Worm (Caenorhabditis elegans): Measurements from ENCODE around the gene srx-66.

The srx-66 gene

DNA sequence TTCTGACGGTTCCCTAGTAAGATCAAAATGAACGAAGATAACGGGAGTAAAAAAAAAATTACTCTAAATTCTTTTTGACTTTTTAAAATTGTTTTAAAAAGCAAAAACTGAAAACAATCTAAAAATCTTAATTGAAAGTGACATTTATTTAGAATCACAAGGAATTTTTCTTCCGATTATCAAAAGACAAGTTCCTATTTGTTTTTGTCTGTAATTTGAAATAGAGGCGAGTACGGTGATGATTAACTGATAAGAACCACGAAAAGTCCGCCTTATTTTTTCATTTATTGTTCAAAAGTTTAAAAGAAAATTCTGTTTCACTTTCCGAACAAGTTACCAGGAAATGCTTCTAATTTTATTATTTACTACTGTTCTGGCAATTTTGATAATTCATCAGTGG is 30.3 kb downstream of the srx-66 start, which contains the start of gene dach-1:
TSS of gene dach-1 (plus strand) at position 301 of the 400 bp plus-strand sequence.
- TF ChIP-seq aly-1 (tag; optimal IDR thresholded peaks at IDR 0.05) (no peak), hmg-4 (GFP tag; optimal IDR thresholded peaks at IDR 0.05) (no peak), flt-1 (GFP tag; IDR thresholded peaks at IDR 0.05) (no peak), ceh-13 (GFP tag; optimal IDR thresholded peaks at IDR 0.05) (no peak), ceh-36 (tag; optimal IDR thresholded peaks at IDR 0.05) (no peak), tra-4 (tag; optimal IDR thresholded peaks at IDR 0.05) (no peak), hmbx-1 (tag; optimal IDR thresholded peaks at IDR 0.05) (no peak), scrt-1 (GFP tag; IDR thresholded peaks at IDR 0.05) (no peak), tbx-37 (GFP tag; conservative IDR thresholded peaks at IDR 0.05) (no peak), F13C5.2 (tag; optimal IDR thresholded peaks at IDR 0.05) (no peak)

DNA sequence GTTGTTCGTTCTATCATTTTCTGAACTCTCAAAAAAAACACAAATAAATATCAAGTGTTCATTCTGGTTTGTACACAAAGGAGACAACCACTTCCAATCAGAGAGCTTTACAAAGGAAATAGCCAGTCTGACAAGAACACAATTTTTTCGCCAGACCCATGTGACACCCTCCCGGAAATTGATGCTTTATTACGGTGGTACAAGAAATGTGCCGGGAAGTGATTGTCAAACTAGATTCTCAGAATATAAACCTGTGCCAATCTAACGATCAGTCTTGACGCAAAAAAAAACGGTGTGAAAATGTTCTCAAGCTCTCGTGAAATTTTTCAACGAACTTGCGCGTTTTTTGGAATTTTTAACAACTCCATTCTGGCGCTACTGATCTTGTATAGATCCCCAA is 34.4 kb downstream of the srx-66 start, which contains the start of gene str-247:
TSS of gene str-247 (plus strand) at position 301 of the 400 bp plus-strand sequence.
- no peak for TF ChIP-seq tra-4 (tag; optimal IDR thresholded peaks at IDR 0.05)
- TF ChIP-seq scrt-1 (GFP tag; IDR thresholded peaks at IDR 0.05) = no peak
- TF ChIP-seq sea-1 (GFP tag; conservative IDR thresholded peaks at IDR 0.05) = no peak
- TF ChIP-seq aly-1 (tag; optimal IDR thresholded peaks at IDR 0.05) = no peak
- no peak for TF ChIP-seq hmg-4 (GFP tag; optimal IDR thresholded peaks at IDR 0.05)
- TF ChIP-seq ceh-13 (GFP tag; optimal IDR thresholded peaks at IDR 0.05) = no peak
- no peak for TF ChIP-seq ets-7 (tag; optimal IDR thresholded peaks at IDR 0.05)
- no peak for TF ChIP-seq tbx-37 (GFP tag; conservative IDR thresholded peaks at IDR 0.05)
- no peak for TF ChIP-seq F13C5.2 (tag; optimal IDR thresholded peaks at IDR 0.05)
- TF ChIP-seq hmbx-1 (tag; optimal IDR thresholded peaks at IDR 0.05) = no peak
- TF ChIP-seq pes-1 (GFP tag; IDR thresholded peaks at IDR 0.05) = no peak
- TF ChIP-seq ceh-36 (tag; optimal IDR thresholded peaks at IDR 0.05) = no peak
- TF ChIP-seq B0310.2 (tag; optimal IDR thresholded peaks at IDR 0.05) = no peak
- no peak for TF ChIP-seq tbx-11 (GFP tag; IDR thresholded peaks at IDR 0.05)
- no peak for TF ChIP-seq flt-1 (GFP tag; IDR thresholded peaks at IDR 0.05)
- TF ChIP-seq ama-1 (optimal IDR thresholded peaks at IDR 0.05) = no peak
- TF ChIP-seq hnd-1 (tag; optimal IDR thresholded peaks at IDR 0.05) = no peak

DNA sequence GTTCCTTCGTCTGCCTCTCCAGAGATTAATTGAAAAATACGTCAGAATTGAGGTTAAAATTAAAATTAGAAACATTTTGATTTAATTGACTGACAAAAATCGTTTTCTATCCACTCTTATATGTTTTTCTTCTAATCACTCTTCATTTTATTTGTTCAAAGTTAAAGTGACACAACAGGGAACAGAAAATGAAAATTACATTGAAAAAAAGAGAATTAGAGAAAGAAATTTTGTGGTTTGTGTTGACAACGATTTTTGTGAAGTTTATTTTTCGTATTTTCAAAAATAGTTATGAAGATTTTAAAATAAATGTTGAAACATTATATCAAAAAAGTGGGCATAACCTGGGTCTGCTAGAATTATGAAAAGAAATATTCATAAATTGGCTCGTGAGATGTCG is 38.2 kb downstream of the srx-66 start, which contains the start of gene cyp-34A5:
TSS of gene cyp-34A5 (minus strand) at position 101 of the 400 bp plus-strand sequence.
- TF ChIP-seq tra-4 (tag; optimal IDR thresholded peaks at IDR 0.05) = no peak
- no peak for TF ChIP-seq tbx-11 (GFP tag; IDR thresholded peaks at IDR 0.05)

DNA sequence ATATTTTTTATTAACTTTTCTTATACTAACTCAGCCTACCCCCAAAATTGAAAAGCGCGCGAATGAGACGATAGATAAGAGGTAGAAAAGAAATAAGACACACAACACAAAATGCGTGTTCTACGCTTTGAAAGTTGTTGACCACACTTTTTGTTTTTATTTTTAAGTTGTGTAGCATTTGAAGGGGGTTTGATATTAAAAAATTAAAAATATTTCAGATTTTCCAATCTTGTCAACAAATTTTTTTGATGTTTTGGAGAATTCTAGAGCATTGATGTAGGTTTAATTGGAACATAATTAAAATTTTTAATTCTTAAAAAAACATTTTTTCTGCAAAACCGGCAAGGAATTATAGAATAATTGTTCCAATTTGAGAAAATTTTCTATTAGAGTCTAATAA is 41.8 kb downstream of the srx-66 start, which contains the start of gene cyp-34A6:
TSS of gene cyp-34A6 (minus strand) at position 101 of the 400 bp plus-strand sequence.
- TF ChIP-seq flt-1 (GFP tag; IDR thresholded peaks at IDR 0.05) (no peak), ama-1 (optimal IDR thresholded peaks at IDR 0.05) (no peak), hmbx-1 (tag; optimal IDR thresholded peaks at IDR 0.05) (no peak), hmg-4 (GFP tag; optimal IDR thresholded peaks at IDR 0.05) (no peak), B0310.2 (tag; optimal IDR thresholded peaks at IDR 0.05) (no peak), ets-7 (tag; optimal IDR thresholded peaks at IDR 0.05) (no peak), pes-1 (GFP tag; IDR thresholded peaks at IDR 0.05) (no peak), tra-4 (tag; optimal IDR thresholded peaks at IDR 0.05) (no peak), tbx-37 (GFP tag; conservative IDR thresholded peaks at IDR 0.05) (no peak), hnd-1 (tag; optimal IDR thresholded peaks at IDR 0.05) (no peak)

DNA sequence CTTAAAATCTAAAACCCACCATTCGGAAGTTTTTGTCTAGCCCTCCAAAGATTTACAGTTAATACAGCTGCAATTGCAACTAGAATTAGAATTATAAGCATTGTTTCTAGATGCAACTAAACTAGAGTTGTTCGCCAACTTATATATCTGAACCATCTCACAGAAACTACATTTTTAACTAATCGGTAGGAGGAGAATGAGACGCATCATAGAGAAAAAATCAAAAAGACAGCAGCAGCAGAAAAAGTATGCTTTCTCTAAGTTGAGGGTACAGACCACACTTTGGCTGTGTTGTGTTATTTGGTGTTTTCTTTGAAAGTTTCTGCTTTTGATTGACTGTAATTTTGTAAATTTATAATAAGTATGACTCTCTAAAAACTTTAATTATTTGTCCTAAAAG is 44.3 kb downstream of the srx-66 start, which contains the start of gene cyp-34A7:
TSS of gene cyp-34A7 (minus strand) at position 101 of the 400 bp plus-strand sequence.
- no peak for TF ChIP-seq hmg-4 (GFP tag; optimal IDR thresholded peaks at IDR 0.05)
- no peak for TF ChIP-seq ceh-13 (GFP tag; optimal IDR thresholded peaks at IDR 0.05)
- no peak for TF ChIP-seq hmbx-1 (tag; optimal IDR thresholded peaks at IDR 0.05)
- TF ChIP-seq ceh-36 (tag; optimal IDR thresholded peaks at IDR 0.05) = no peak
- TF ChIP-seq ets-7 (tag; optimal IDR thresholded peaks at IDR 0.05) = no peak
- no peak for TF ChIP-seq B0310.2 (tag; optimal IDR thresholded peaks at IDR 0.05)
- TF ChIP-seq aly-1 (tag; optimal IDR thresholded peaks at IDR 0.05) = no peak
- no peak for TF ChIP-seq tbx-37 (GFP tag; conservative IDR thresholded peaks at IDR 0.05)
- no peak for TF ChIP-seq F13C5.2 (tag; optimal IDR thresholded peaks at IDR 0.05)

DNA sequence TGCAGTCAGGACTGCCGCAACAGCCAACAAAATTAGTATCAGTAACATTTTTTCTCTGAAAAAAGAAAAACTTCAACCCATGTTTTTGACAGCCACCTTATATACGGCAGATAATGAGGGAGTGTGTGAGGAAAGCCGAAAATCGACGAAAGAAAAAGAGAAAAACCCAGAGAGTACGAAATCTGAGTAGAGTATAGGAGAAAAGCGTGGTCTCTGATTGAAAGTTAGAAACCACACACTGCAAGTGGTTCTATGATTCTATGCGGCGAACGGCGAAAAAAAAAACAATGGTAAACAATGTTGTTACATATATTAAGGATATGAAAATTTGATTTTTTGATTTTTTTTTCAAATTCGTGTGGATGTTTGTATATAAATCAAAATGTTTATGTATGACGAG is 48.4 kb downstream of the srx-66 start, which contains the start of gene cyp-34A8:
TSS of gene cyp-34A8 (minus strand) at position 62 of the 400 bp plus-strand sequence.
- no peak for TF ChIP-seq ets-7 (tag; optimal IDR thresholded peaks at IDR 0.05)
- TF ChIP-seq F13C5.2 (tag; optimal IDR thresholded peaks at IDR 0.05) = no peak
- no peak for TF ChIP-seq sea-1 (GFP tag; conservative IDR thresholded peaks at IDR 0.05)
- TF ChIP-seq tra-4 (tag; optimal IDR thresholded peaks at IDR 0.05) = no peak
- no peak for TF ChIP-seq ama-1 (optimal IDR thresholded peaks at IDR 0.05)
- TF ChIP-seq aly-1 (tag; optimal IDR thresholded peaks at IDR 0.05) = no peak
- no peak for TF ChIP-seq hnd-1 (tag; optimal IDR thresholded peaks at IDR 0.05)
- no peak for TF ChIP-seq ceh-13 (GFP tag; optimal IDR thresholded peaks at IDR 0.05)
- no peak for TF ChIP-seq tbx-37 (GFP tag; conservative IDR thresholded peaks at IDR 0.05)
- TF ChIP-seq tbx-11 (GFP tag; IDR thresholded peaks at IDR 0.05) = no peak
- TF ChIP-seq hmg-4 (GFP tag; optimal IDR thresholded peaks at IDR 0.05) = no peak
- no peak for TF ChIP-seq flt-1 (GFP tag; IDR thresholded peaks at IDR 0.05)
- TF ChIP-seq B0310.2 (tag; optimal IDR thresholded peaks at IDR 0.05) = no peak
- TF ChIP-seq ceh-36 (tag; optimal IDR thresholded peaks at IDR 0.05) = no peak
- no peak for TF ChIP-seq pes-1 (GFP tag; IDR thresholded peaks at IDR 0.05)
- no peak for TF ChIP-seq scrt-1 (GFP tag; IDR thresholded peaks at IDR 0.05)
- no peak for TF ChIP-seq hmbx-1 (tag; optimal IDR thresholded peaks at IDR 0.05)

DNA sequence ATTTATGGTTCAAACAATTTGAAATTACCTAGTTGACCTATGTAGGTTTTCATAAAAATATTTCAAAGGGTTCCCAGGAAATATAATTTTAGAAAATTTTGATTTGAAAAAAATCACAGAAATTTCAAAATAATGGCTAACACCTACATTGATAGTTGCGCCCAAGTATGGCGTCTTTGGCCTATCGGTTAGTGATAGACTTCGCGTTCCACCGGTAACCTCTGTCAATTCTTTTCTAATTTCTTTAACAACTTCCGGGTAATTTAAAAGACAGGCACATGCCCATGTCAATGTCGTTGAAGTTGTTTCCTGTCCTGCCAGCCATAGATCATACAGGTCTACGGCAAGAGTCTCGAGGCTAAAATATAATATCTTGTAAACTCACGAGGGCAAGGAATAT is 49.5 kb downstream of the srx-66 start:
- no peak for TF ChIP-seq hnd-1 (tag; optimal IDR thresholded peaks at IDR 0.05)
- TF ChIP-seq hmg-4 (GFP tag; optimal IDR thresholded peaks at IDR 0.05) = no peak
- no peak for TF ChIP-seq F13C5.2 (tag; optimal IDR thresholded peaks at IDR 0.05)
- TF ChIP-seq tra-4 (tag; optimal IDR thresholded peaks at IDR 0.05) = no peak
- TF ChIP-seq B0310.2 (tag; optimal IDR thresholded peaks at IDR 0.05) = no peak
- no peak for TF ChIP-seq sea-1 (GFP tag; conservative IDR thresholded peaks at IDR 0.05)
- TF ChIP-seq ceh-36 (tag; optimal IDR thresholded peaks at IDR 0.05) = no peak
- no peak for TF ChIP-seq tbx-11 (GFP tag; IDR thresholded peaks at IDR 0.05)
- TF ChIP-seq ama-1 (optimal IDR thresholded peaks at IDR 0.05) = no peak
- TF ChIP-seq ets-7 (tag; optimal IDR thresholded peaks at IDR 0.05) = no peak

DNA sequence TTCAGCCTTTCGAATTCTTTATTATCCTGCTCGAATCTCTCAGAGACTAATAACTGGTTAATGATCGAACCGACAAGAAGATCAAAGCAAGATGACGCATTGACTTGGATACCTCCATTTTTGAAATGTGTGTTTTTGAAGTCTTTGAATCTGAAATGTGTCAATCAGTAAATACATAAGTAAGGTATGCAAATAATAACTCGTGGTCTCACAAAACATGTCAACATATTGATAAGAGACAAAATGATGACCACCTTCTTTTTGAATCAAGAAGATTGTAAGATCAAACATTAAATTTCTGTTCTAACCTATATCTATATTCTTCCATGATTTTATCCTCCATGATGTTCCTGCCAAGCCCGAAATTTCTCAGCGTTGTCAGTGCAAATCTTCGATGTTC is 50.3 kb downstream of the srx-66 start:
- no peak for TF ChIP-seq ama-1 (optimal IDR thresholded peaks at IDR 0.05)

Data from whole organism, early embryonic.